Worm (Caenorhabditis elegans): ENCODE measurements around the gene C03B1.6.

C03B1.6 gene

ce11 chrX:6320887-6321286 is 29.2 kb upstream of the C03B1.6 start (continued):
- TF ChIP-seq nhr-77 (tag; optimal IDR thresholded peaks at IDR 0.05) = no peak
- no peak for TF ChIP-seq unc-30 (tag; optimal IDR thresholded peaks at IDR 0.05)
- no peak for TF ChIP-seq snpc-4 (tag; optimal IDR thresholded peaks at IDR 0.05)
- no peak for TF ChIP-seq ztf-4 (tag; optimal IDR thresholded peaks at IDR 0.05)
- no peak for TF ChIP-seq xbp-1 (tag; optimal IDR thresholded peaks at IDR 0.05)
- peak; percentile 32 for TF ChIP-seq nhr-71 (tag; optimal IDR thresholded peaks at IDR 0.05)
- peak; percentile 92 for TF ChIP-seq nhr-85 (tag)
- TF ChIP-seq elt-3 (tag; optimal IDR thresholded peaks at IDR 0.05) = peak in 4 of 6 experiments; percentile 11 to 58 (median 23)
- peak; percentile 40 for TF ChIP-seq nhr-90 (tag; optimal IDR thresholded peaks at IDR 0.05; ENCODE audit: poor library complexity)
- TF ChIP-seq ceh-8 (GFP tag; optimal IDR thresholded peaks at IDR 0.05) = no peak
- TF ChIP-seq unc-98 (GFP tag; IDR thresholded peaks at IDR 0.05) = no peak
- no peak for TF ChIP-seq ceh-90 (tag; optimal IDR thresholded peaks at IDR 0.05)
- no peak for TF ChIP-seq unc-86 (tag; optimal IDR thresholded peaks at IDR 0.05)
- no peak for TF ChIP-seq nhr-47 (tag; optimal IDR thresholded peaks at IDR 0.05)
- peak; percentile 77 for TF ChIP-seq blmp-1 (tag; optimal IDR thresholded peaks at IDR 0.05)
- peak; percentile 59 for TF ChIP-seq nhr-20 (tag; optimal IDR thresholded peaks at IDR 0.05)
- no peak for TF ChIP-seq nhr-12 (tag; optimal IDR thresholded peaks at IDR 0.05)
- TF ChIP-seq snu-23 (GFP tag; optimal IDR thresholded peaks at IDR 0.05) = peak; percentile 52
- TF ChIP-seq ceh-82 (tag; optimal IDR thresholded peaks at IDR 0.05) = no peak
- no peak for TF ChIP-seq egl-27 (tag; optimal IDR thresholded peaks at IDR 0.05)
- TF ChIP-seq jun-1 (tag; optimal IDR thresholded peaks at IDR 0.05) = no peak
- TF ChIP-seq tbx-2 (tag; optimal IDR thresholded peaks at IDR 0.05) = peak; percentile 36
- TF ChIP-seq nhr-237 (tag; optimal IDR thresholded peaks at IDR 0.05) = no peak
- TF ChIP-seq sox-4 (tag; optimal IDR thresholded peaks at IDR 0.05) = no peak
- no peak for TF ChIP-seq nhr-84 (tag; optimal IDR thresholded peaks at IDR 0.05)
- TF ChIP-seq lin-14 (GFP tag; optimal IDR thresholded peaks at IDR 0.05) = peak; percentile 91
- no peak for TF ChIP-seq zip-4 (GFP tag; optimal IDR thresholded peaks at IDR 0.05)
- no peak for TF ChIP-seq tlp-1 (tag; optimal IDR thresholded peaks at IDR 0.05)
- no peak for TF ChIP-seq lin-35 (GFP tag; optimal IDR thresholded peaks at IDR 0.05)
- no peak for TF ChIP-seq efl-1 (optimal IDR thresholded peaks at IDR 0.05)
- no peak for TF ChIP-seq efl-1 (GFP tag; optimal IDR thresholded peaks at IDR 0.05 in 1 of 2)
- TF ChIP-seq lin-13 (GFP tag; optimal IDR thresholded peaks at IDR 0.05) = no peak
- TF ChIP-seq C04F5.9 (tag; optimal IDR thresholded peaks at IDR 0.05) = no peak
- no peak for TF ChIP-seq ceh-88 (GFP tag; IDR thresholded peaks at IDR 0.05)
- no peak for TF ChIP-seq ces-1 (GFP tag; optimal IDR thresholded peaks at IDR 0.05)
- TF ChIP-seq rnt-1 (tag; optimal IDR thresholded peaks at IDR 0.05) = no peak
- TF ChIP-seq alr-1 (tag; optimal IDR thresholded peaks at IDR 0.05; ENCODE audit: borderline replicate concordance) = no peak
- no peak for TF ChIP-seq lsy-2 (tag; optimal IDR thresholded peaks at IDR 0.05)
- TF ChIP-seq mab-9 (GFP tag; IDR thresholded peaks at IDR 0.05) = no peak
- peak; percentile 53 for TF ChIP-seq mep-1 (tag; optimal IDR thresholded peaks at IDR 0.05)
- no peak for TF ChIP-seq ztf-11 (tag; optimal IDR thresholded peaks at IDR 0.05)
- TF ChIP-seq mef-2 (tag; optimal IDR thresholded peaks at IDR 0.05) = no peak
- TF ChIP-seq sptf-1 (tag; optimal IDR thresholded peaks at IDR 0.05) = no peak
- no peak for TF ChIP-seq dsc-1 (tag; optimal IDR thresholded peaks at IDR 0.05)
- no peak for TF ChIP-seq efl-3 (GFP tag; optimal IDR thresholded peaks at IDR 0.05)
- no peak for TF ChIP-seq lir-3 (tag; optimal IDR thresholded peaks at IDR 0.05; ENCODE audit: poor library complexity)
- no peak for TF ChIP-seq Y116A8C.19 (tag; optimal IDR thresholded peaks at IDR 0.05; ENCODE audit: borderline replicate concordance)
- no peak for TF ChIP-seq fkh-10 (GFP tag; optimal IDR thresholded peaks at IDR 0.05)
